Fruit fly (Drosophila melanogaster) whole organism, wandering third instar larva: ENCODE data around the gene CG16798.

Experiments used
- Abd-B ChIP-seq: fragments of >200 bp; optimal IDR thresholded peaks from 2 replicates; lab custom pipeline; 2017; ENCODE audit warnings: missing biosample characterization, missing genetic modification characterization
- CG32264 ChIP-seq: fragments of 200-800 bp; sonication (Bioruptor generic); optimal IDR thresholded peaks from 2 replicates; lab custom pipeline; 2016; ENCODE audit warnings: missing biosample characterization, missing genetic modification characterization
- Dfd ChIP-seq: fragments of >200 bp; optimal IDR thresholded peaks from 2 replicates; lab custom pipeline; 2017; ENCODE audit warnings: missing biosample characterization, missing genetic modification characterization
- Dif ChIP-seq: fragments of 200-275, 200-300 bp; sonication (Bioruptor generic); optimal IDR thresholded peaks from 2 replicates; lab custom pipeline; 2018; ENCODE audit warnings: missing biosample characterization, missing genetic modification characterization; ENCODE audit not compliant: partially characterized antibody
- Rel ChIP-seq, 2 experiments: fragments of 200-800 bp; sonication (Bioruptor generic) in 1 of 2; optimal IDR thresholded peaks; 2 replicates in 1 of 2; 3 replicates in 1 of 2; lab custom pipeline; 2016 to 2019; ENCODE audit warnings: mild to moderate bottlenecking in 2 of 2, missing biosample characterization in 2 of 2, missing genetic modification characterization in 2 of 2, moderate library complexity in 1 of 2
- br ChIP-seq: fragments of 200-800 bp; sonication (Bioruptor generic); optimal IDR thresholded peaks from 2 replicates; lab custom pipeline; 2016; ENCODE audit warnings: missing biosample characterization, missing genetic modification characterization
- dmrt93B ChIP-seq: fragments of 200-800 bp; sonication (Bioruptor generic); optimal IDR thresholded peaks from 2 replicates; lab custom pipeline; 2018; ENCODE audit warnings: missing biosample characterization, mild to moderate bottlenecking, missing genetic modification characterization
- ey ChIP-seq: fragments of 200-800 bp; sonication (Bioruptor generic); optimal IDR thresholded peaks from 2 replicates; lab custom pipeline; 2016; ENCODE audit warnings: missing biosample characterization, missing genetic modification characterization
- lola ChIP-seq: fragments of >200 bp; optimal IDR thresholded peaks from 2 replicates; lab custom pipeline; 2017; ENCODE audit warnings: missing biosample characterization, missing genetic modification characterization
- pan ChIP-seq: fragments of >200 bp; optimal IDR thresholded peaks from 2 replicates; lab custom pipeline; 2017
- psq ChIP-seq: fragments of 200-800 bp; sonication (Bioruptor generic); optimal IDR thresholded peaks from 3 replicates; lab custom pipeline; 2017; ENCODE audit warnings: missing biosample characterization, mild to moderate bottlenecking, missing genetic modification characterization, moderate library complexity
- rgr ChIP-seq: fragments of 200-800 bp; sonication (Bioruptor generic); optimal IDR thresholded peaks from 3 replicates; lab custom pipeline; 2016; ENCODE audit warnings: missing biosample characterization, mild to moderate bottlenecking, missing genetic modification characterization

- no peak for TF ChIP-seq CG32264 (GFP tag; lab: Kevin White, UChicago)
- no peak for TF ChIP-seq pan (lab: Kevin White, UChicago)
- no peak for TF ChIP-seq Dif (GFP tag; lab: Kevin White, UChicago)
- no peak for TF ChIP-seq rgr
- TF ChIP-seq ey (GFP tag; lab: Kevin White, UChicago): no peak
- TF ChIP-seq dmrt93B (GFP tag; lab: Kevin White, UChicago): no peak
- TF ChIP-seq br: no peak
- no peak for TF ChIP-seq Dfd (GFP tag; lab: Kevin White, UChicago)
- TF ChIP-seq Rel (GFP tag; optimal IDR thresholded peaks at IDR 0.05; lab: Kevin White, UChicago): no peak
- no peak for TF ChIP-seq Rel (tag; optimal IDR thresholded peaks at IDR 0.05; lab: Kevin White, UChicago)
- no peak for TF ChIP-seq lola (GFP tag; lab: Kevin White, UChicago)
- no peak for TF ChIP-seq Abd-B (GFP tag; lab: Kevin White, UChicago)
- TF ChIP-seq psq (GFP tag; lab: Kevin White, UChicago): no peak
Observed at dm6 chr2L:20352727-20353126, 29.4 kb downstream of the CG16798 start.
